Fruit fly (Drosophila melanogaster) whole organism, pupa: ENCODE measurements around the gene WRNexo.

Experiments used
- CG10348 ChIP-seq: fragments of 200-800 bp; sonication (Bioruptor generic); IDR thresholded peaks from 2 replicates; pipeline ENCODE4 v1.3.6; 2022; ENCODE audit warnings: missing biosample characterization, missing genetic modification characterization
- CG12605 ChIP-seq: fragments of 200-800 bp; sonication (Bioruptor generic); IDR thresholded peaks from 2 replicates; pipeline ENCODE4 v1.3.6; 2022; ENCODE audit warnings: missing biosample characterization, missing genetic modification characterization
- CG13204 ChIP-seq: fragments of 200-800 bp; sonication (Bioruptor generic); optimal IDR thresholded peaks from 2 replicates; lab custom pipeline; 2018; ENCODE audit warnings: missing biosample characterization, mild to moderate bottlenecking, missing genetic modification characterization, moderate library complexity
- CG14655 ChIP-seq: fragments of 200-800 bp; sonication (Bioruptor generic); optimal IDR thresholded peaks from 3 replicates; lab custom pipeline; 2017; ENCODE audit warnings: mild to moderate bottlenecking, missing biosample characterization, missing genetic modification reagents, missing genetic modification characterization
- CG15710 ChIP-seq: fragments of 200-800 bp; sonication (Bioruptor generic); optimal IDR thresholded peaks from 2 replicates; lab custom pipeline; 2018; ENCODE audit warnings: missing biosample characterization, mild to moderate bottlenecking, missing genetic modification characterization, moderate library complexity
- CG17806 ChIP-seq: fragments of 200-800 bp; sonication (Bioruptor generic); optimal IDR thresholded peaks from 2 replicates; lab custom pipeline; 2018; ENCODE audit warnings: missing biosample characterization, mild to moderate bottlenecking, missing genetic modification characterization, moderate library complexity
- CG32121 ChIP-seq: fragments of 200-800 bp; sonication (Bioruptor generic); IDR thresholded peaks from 2 replicates; pipeline ENCODE4 v1.3.6; 2022; ENCODE audit warnings: missing biosample characterization, missing genetic modification characterization
- CG34367 ChIP-seq: fragments of 200-800 bp; sonication (Bioruptor generic); optimal IDR thresholded peaks from 2 replicates; lab custom pipeline; 2018; ENCODE audit warnings: missing biosample characterization, mild to moderate bottlenecking, missing genetic modification characterization
- CG4496 ChIP-seq: fragments of 200-800 bp; sonication (Bioruptor generic); IDR thresholded peaks from 3 replicates; pipeline ENCODE4 v1.3.6; 2022; ENCODE audit warnings: missing biosample characterization, missing genetic modification characterization
- CG8159 ChIP-seq: fragments of 200-800 bp; sonication (Bioruptor generic); optimal IDR thresholded peaks from 3 replicates; lab custom pipeline; 2018; ENCODE audit warnings: missing biosample characterization, mild to moderate bottlenecking, missing genetic modification characterization, moderate library complexity
- CG8301 ChIP-seq: fragments of 200-800 bp; sonication (Bioruptor generic); optimal IDR thresholded peaks from 2 replicates; lab custom pipeline; 2018; ENCODE audit warnings: missing biosample characterization, mild to moderate bottlenecking, missing genetic modification characterization
- CG9948 ChIP-seq: fragments of 200-800 bp; sonication (Bioruptor generic); optimal IDR thresholded peaks from 2 replicates; lab custom pipeline; 2018; ENCODE audit warnings: missing biosample characterization, mild to moderate bottlenecking, missing genetic modification characterization, moderate library complexity
- D1 ChIP-seq: fragments of 200-800 bp; sonication (Bioruptor generic); optimal IDR thresholded peaks from 2 replicates; lab custom pipeline; 2018; ENCODE audit warnings: missing biosample characterization, mild to moderate bottlenecking, missing genetic modification characterization, moderate library complexity
- EcR ChIP-seq: fragments of 200-800 bp; sonication (Bioruptor generic); optimal IDR thresholded peaks from 3 replicates; lab custom pipeline; 2019; ENCODE audit warnings: missing biosample characterization, missing genetic modification characterization, mild to moderate bottlenecking, moderate library complexity, missing genetic modification reagents
- Ets98B ChIP-seq: fragments of 200-800 bp; sonication (Bioruptor generic); IDR thresholded peaks from 2 replicates; pipeline ENCODE4 v1.3.6; 2022; ENCODE audit warnings: missing biosample characterization, missing genetic modification characterization
- Pif1A ChIP-seq: fragments of 200-800 bp; sonication (Bioruptor generic); optimal IDR thresholded peaks from 3 replicates; lab custom pipeline; 2016; ENCODE audit warnings: missing biosample characterization, missing genetic modification characterization
- Pif1B ChIP-seq: fragments of 200-800 bp; sonication (Bioruptor generic); optimal IDR thresholded peaks from 3 replicates; lab custom pipeline; 2016; ENCODE audit warnings: missing biosample characterization, missing genetic modification characterization
- Snoo ChIP-seq: fragments of 200-800 bp; sonication (Bioruptor generic); optimal IDR thresholded peaks from 3 replicates; lab custom pipeline; 2017; ENCODE audit warnings: missing biosample characterization, mild to moderate bottlenecking, missing genetic modification characterization, inconsistent platforms
- fd96Ca ChIP-seq: fragments of 200-800 bp; sonication (Bioruptor generic); IDR thresholded peaks from 3 replicates; pipeline ENCODE4 v1.3.6; 2022; ENCODE audit warnings: missing biosample characterization, missing genetic modification characterization
- gl ChIP-seq: fragments of 200-800 bp; sonication (Bioruptor generic); optimal IDR thresholded peaks from 2 replicates; lab custom pipeline; 2018; ENCODE audit warnings: missing biosample characterization, mild to moderate bottlenecking, missing genetic modification characterization
- rn ChIP-seq: fragments of 200-800 bp; sonication (Bioruptor generic); IDR thresholded peaks from 2 replicates; pipeline ENCODE4 v1.3.6; 2022; ENCODE audit warnings: missing biosample characterization, missing genetic modification characterization

WRNexo gene

dm6 chr3R:18402549-18403429 lies 36.8 kb upstream of the WRNexo start, which contains the start of the genes Wdr37 and koko:
Gene Wdr37, minus strand, starts transcription at chr3R:18402716.
Gene koko, plus strand, starts transcription at chr3R:18403026.
- peak; percentile 94 for TF ChIP-seq Ets98B (GFP tag; lab: Robert Waterston, UW)
- peak; percentile 98 for TF ChIP-seq CG15710 (tag; lab: Kevin White, UChicago)
- peak; percentile 98 for TF ChIP-seq CG12605 (GFP tag; lab: Robert Waterston, UW)
- TF ChIP-seq Pif1B (GFP tag; lab: Kevin White, UChicago), result peak; percentile 91
- peak; percentile 94 for TF ChIP-seq CG14655 (GFP tag; lab: Kevin White, UChicago)
- peak; percentile 94 for TF ChIP-seq Snoo (tag; lab: Kevin White, UChicago)
- peak; percentile 18 for TF ChIP-seq EcR (GFP tag; lab: Kevin White, UChicago)
- peak; percentile 98 for TF ChIP-seq CG32121 (GFP tag; lab: Robert Waterston, UW)
- peak; percentile 97 for TF ChIP-seq CG17806
- peak; percentile 95 for TF ChIP-seq rn (GFP tag; lab: Robert Waterston, UW)
- peak; percentile 92 for TF ChIP-seq fd96Ca (GFP tag; lab: Robert Waterston, UW)
- peak; percentile 98 for TF ChIP-seq CG8159 (tag; lab: Kevin White, UChicago)
- TF ChIP-seq CG8301 (tag; lab: Kevin White, UChicago), result peak; percentile 92
- peak; percentile 92 for TF ChIP-seq CG34367
- TF ChIP-seq CG9948 (tag; lab: Kevin White, UChicago), result peak; percentile 96
- TF ChIP-seq Pif1A, result peak; percentile 84
- TF ChIP-seq gl (tag; lab: Kevin White, UChicago), result peak; percentile 62
- no peak for TF ChIP-seq D1 (tag; lab: Kevin White, UChicago)
- no peak for TF ChIP-seq CG13204
- peak; percentile 94 for TF ChIP-seq CG4496
- peak; percentile 85 for TF ChIP-seq CG10348 (GFP tag; lab: Robert Waterston, UW)

DNA sequence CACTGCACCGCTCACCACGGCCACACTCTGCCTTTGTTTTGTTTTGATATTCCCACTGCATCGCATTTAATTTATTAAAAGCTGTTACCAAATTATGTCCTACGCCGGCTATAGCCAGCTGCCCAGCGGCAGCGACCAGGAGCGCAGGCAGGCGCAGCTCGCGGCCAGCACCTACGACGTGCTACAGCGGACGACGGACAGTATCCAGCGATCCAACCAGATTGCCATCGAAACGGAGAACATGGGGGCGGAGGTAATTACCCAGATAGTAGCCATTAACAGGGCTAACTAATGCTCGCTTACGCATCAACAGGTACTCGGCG lies 33.7 kb upstream of the WRNexo start:
- 0 out of 3 replicates have a peak, but pooled peaks have one; percentile 21 for TF ChIP-seq CG4496
- no peak for TF ChIP-seq CG10348 (GFP tag; lab: Robert Waterston, UW)

DNA sequence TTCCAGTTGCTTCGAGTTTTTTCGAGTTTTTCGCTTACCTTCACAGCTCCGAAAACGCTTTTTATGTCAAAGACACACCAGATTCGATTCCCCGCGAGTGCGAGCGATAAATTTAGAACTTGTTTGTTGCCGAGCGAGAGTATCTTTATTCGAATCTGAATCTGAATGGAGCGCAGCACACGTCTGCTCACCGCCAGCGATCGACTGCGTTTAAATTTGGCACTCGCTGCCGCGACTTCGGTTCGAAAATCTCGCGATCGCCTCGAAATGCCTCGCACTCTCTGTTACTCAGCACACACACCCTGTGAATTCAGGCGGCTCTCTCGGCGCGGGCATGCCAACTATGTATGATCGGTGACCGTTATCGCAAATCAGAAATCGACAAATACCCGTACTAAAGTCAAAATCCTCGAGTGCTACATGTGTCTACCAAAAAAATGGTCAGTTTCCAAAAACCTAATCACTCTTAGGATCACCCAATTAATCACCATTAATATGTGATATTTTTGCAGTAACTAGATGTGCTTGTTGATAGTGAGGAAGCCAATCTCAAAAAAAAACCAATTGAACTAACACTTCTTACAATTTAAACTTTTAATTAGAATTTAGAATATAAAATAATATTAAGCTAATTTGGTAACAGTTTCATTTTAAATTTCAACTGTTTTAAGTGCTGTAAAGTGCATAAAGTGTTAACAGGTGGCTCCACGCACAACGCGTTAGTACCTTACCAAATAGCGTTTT lies 33.2 kb upstream of the WRNexo start, which contains the start of gene Vha100-2:
Gene Vha100-2, minus strand, starts transcription at position 216 of the 744 bp plus-strand sequence.
- TF ChIP-seq CG8159 (tag; lab: Kevin White, UChicago) (peak; percentile 5), CG34367 (no peak), CG4496 (peak; percentile 70; the same call in 2 of the 3 replicates), Ets98B (GFP tag; lab: Robert Waterston, UW) (peak; percentile 73), CG9948 (tag; lab: Kevin White, UChicago) (no peak), CG32121 (GFP tag; lab: Robert Waterston, UW) (peak; percentile 49), Pif1B (GFP tag; lab: Kevin White, UChicago) (no peak), D1 (tag; lab: Kevin White, UChicago) (no peak), fd96Ca (GFP tag; lab: Robert Waterston, UW) (peak; percentile 29; the same call in 1 of the 3 replicates), CG17806 (no peak), CG13204 (no peak), CG8301 (tag; lab: Kevin White, UChicago) (no peak), CG15710 (tag; lab: Kevin White, UChicago) (no peak), Snoo (tag; lab: Kevin White, UChicago) (no peak), Pif1A (no peak), CG14655 (GFP tag; lab: Kevin White, UChicago) (peak; percentile 38), CG10348 (GFP tag; lab: Robert Waterston, UW) (no peak), gl (tag; lab: Kevin White, UChicago) (no peak), EcR (GFP tag; lab: Kevin White, UChicago) (no peak), rn (GFP tag; lab: Robert Waterston, UW) (no peak), CG12605 (GFP tag; lab: Robert Waterston, UW) (peak; percentile 51; the same call in 1 of the 2 replicates)

DNA sequence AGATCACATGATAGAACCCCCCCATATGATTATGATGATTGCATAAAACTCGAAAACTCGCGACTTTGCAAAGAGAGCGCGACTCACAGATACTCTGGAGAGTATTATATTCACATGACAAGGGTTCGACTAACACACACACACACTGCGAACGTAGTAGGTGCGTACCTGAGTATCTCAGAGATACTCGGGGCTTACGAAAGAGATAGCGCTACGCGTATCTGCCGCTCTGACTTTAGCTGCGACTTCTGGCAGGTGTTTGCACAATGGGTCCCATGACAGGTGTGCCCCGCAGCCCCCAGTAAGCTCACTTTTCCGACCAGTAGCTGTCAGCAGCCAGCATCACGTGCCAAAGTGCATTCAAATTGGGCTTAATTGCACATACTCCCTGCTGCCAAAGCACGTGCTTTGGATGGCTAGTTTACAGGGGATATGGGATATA lies 32.5 kb upstream of the WRNexo start:
- TF ChIP-seq EcR (GFP tag; lab: Kevin White, UChicago) (peak; percentile 7), D1 (tag; lab: Kevin White, UChicago) (no peak), rn (GFP tag; lab: Robert Waterston, UW) (no peak), CG32121 (GFP tag; lab: Robert Waterston, UW) (no peak), CG9948 (tag; lab: Kevin White, UChicago) (no peak), gl (tag; lab: Kevin White, UChicago) (no peak), CG15710 (tag; lab: Kevin White, UChicago) (no peak), CG17806 (no peak), Snoo (tag; lab: Kevin White, UChicago) (no peak), CG13204 (peak; percentile 15), CG34367 (no peak), CG4496 (no peak), CG8159 (tag; lab: Kevin White, UChicago) (no peak), Pif1B (GFP tag; lab: Kevin White, UChicago) (no peak), Ets98B (GFP tag; lab: Robert Waterston, UW) (no peak), CG14655 (GFP tag; lab: Kevin White, UChicago) (no peak), CG8301 (tag; lab: Kevin White, UChicago) (no peak), CG12605 (GFP tag; lab: Robert Waterston, UW) (no peak), Pif1A (no peak), CG10348 (GFP tag; lab: Robert Waterston, UW) (no peak), fd96Ca (GFP tag; lab: Robert Waterston, UW) (peak; percentile 6; the same call in 1 of the 3 replicates)
